Worm (Caenorhabditis elegans): ENCODE data around the gene Y67D2.2.
A peak's percentile ranks its signal among the peaks of the same experiment; 100 is the strongest.

Y67D2.2 gene

ce11 chrIII:1618915-1619314 is 60.3 kb downstream of the Y67D2.2 start, which contains the start of gene Y22D7AL.10 (continued):
- TF ChIP-seq egl-13 (tag; optimal IDR thresholded peaks at IDR 0.05) = peak; percentile 99
- TF ChIP-seq mab-9 (GFP tag; IDR thresholded peaks at IDR 0.05) = peak; percentile 99
- peak; percentile 100 for TF ChIP-seq unc-86 (tag; optimal IDR thresholded peaks at IDR 0.05)
- peak; percentile 95 to 97 (median 97) for TF ChIP-seq ceh-82 (tag; optimal IDR thresholded peaks at IDR 0.05)
- TF ChIP-seq mef-2 (tag; optimal IDR thresholded peaks at IDR 0.05) = peak; percentile 85
- TF ChIP-seq nhr-237 (tag; optimal IDR thresholded peaks at IDR 0.05) = peak; percentile 93
- TF ChIP-seq snu-23 (GFP tag; optimal IDR thresholded peaks at IDR 0.05) = peak; percentile 99
- TF ChIP-seq Y116A8C.19 (tag; optimal IDR thresholded peaks at IDR 0.05; ENCODE audit: borderline replicate concordance) = peak; percentile 31
- peak; percentile 73 for TF ChIP-seq unc-62 (GFP tag; optimal IDR thresholded peaks at IDR 0.05)
- peak; percentile 85 for TF ChIP-seq ceh-63 (GFP tag; optimal IDR thresholded peaks at IDR 0.05)
- peak; percentile 100 for TF ChIP-seq nhr-76 (tag; optimal IDR thresholded peaks at IDR 0.05)
- TF ChIP-seq F16B12.6 (tag; optimal IDR thresholded peaks at IDR 0.05) = peak; percentile 67
- no peak for TF ChIP-seq ets-5 (GFP tag; IDR thresholded peaks at IDR 0.05)
- peak; percentile 99 for TF ChIP-seq pax-3 (tag; optimal IDR thresholded peaks at IDR 0.05)
- TF ChIP-seq rnt-1 (tag; optimal IDR thresholded peaks at IDR 0.05) = peak; percentile 96
- peak; percentile 100 for TF ChIP-seq isw-1 (GFP tag; IDR thresholded peaks at IDR 0.05)
- peak in 1 of 2 experiments; percentile 92 for TF ChIP-seq mdl-1 (tag; optimal IDR thresholded peaks at IDR 0.05)
- TF ChIP-seq tlp-1 (tag; optimal IDR thresholded peaks at IDR 0.05) = no peak
- peak; percentile 95 for TF ChIP-seq aha-1 (tag; optimal IDR thresholded peaks at IDR 0.05)
- no peak for TF ChIP-seq ces-1 (GFP tag; optimal IDR thresholded peaks at IDR 0.05)
- TF ChIP-seq ceh-88 (GFP tag; IDR thresholded peaks at IDR 0.05) = peak; percentile 99
- TF ChIP-seq dpl-1 (GFP tag; optimal IDR thresholded peaks at IDR 0.05) = peak; percentile 90 to 93 (median 91)
- peak; percentile 99 for TF ChIP-seq nhr-20 (tag; optimal IDR thresholded peaks at IDR 0.05)
- TF ChIP-seq snpc-4 (tag; optimal IDR thresholded peaks at IDR 0.05) = peak; percentile 90
- peak; percentile 99 for TF ChIP-seq ceh-8 (GFP tag; optimal IDR thresholded peaks at IDR 0.05)
- peak; percentile 88 for TF ChIP-seq unc-30 (tag; optimal IDR thresholded peaks at IDR 0.05)
- peak; percentile 99 for TF ChIP-seq lin-14 (GFP tag; optimal IDR thresholded peaks at IDR 0.05)
- TF ChIP-seq ama-1 (optimal IDR thresholded peaks at IDR 0.05) = peak; percentile 78
- no peak for TF ChIP-seq alr-1 (tag; optimal IDR thresholded peaks at IDR 0.05; ENCODE audit: borderline replicate concordance)
- peak; percentile 99 for TF ChIP-seq grh-1 (GFP tag; IDR thresholded peaks at IDR 0.05)
- peak; percentile 95 for TF ChIP-seq efl-1 (optimal IDR thresholded peaks at IDR 0.05)
- peak; percentile 86 to 99 for TF ChIP-seq efl-1 (GFP tag; optimal IDR thresholded peaks at IDR 0.05 in 1 of 2)
- TF ChIP-seq fkh-10 (GFP tag; optimal IDR thresholded peaks at IDR 0.05) = peak; percentile 97
- peak; percentile 99 to 100 for TF ChIP-seq ztf-11 (tag; optimal IDR thresholded peaks at IDR 0.05)
- peak; percentile 99 for TF ChIP-seq lin-13 (GFP tag; optimal IDR thresholded peaks at IDR 0.05)
- TF ChIP-seq lsy-2 (tag; optimal IDR thresholded peaks at IDR 0.05) = peak; percentile 97 to 98
- peak; percentile 96 for TF ChIP-seq zip-4 (GFP tag; optimal IDR thresholded peaks at IDR 0.05)
- TF ChIP-seq blmp-1 (tag; optimal IDR thresholded peaks at IDR 0.05) = peak; percentile 82
- TF ChIP-seq tbx-2 (tag; optimal IDR thresholded peaks at IDR 0.05) = peak; percentile 99
- TF ChIP-seq nhr-84 (tag; optimal IDR thresholded peaks at IDR 0.05) = no peak
- no peak for TF ChIP-seq pag-3 (tag; optimal IDR thresholded peaks at IDR 0.05; ENCODE audit: borderline replicate concordance, insufficient read depth)
- peak; percentile 95 for TF ChIP-seq C04F5.9 (tag; optimal IDR thresholded peaks at IDR 0.05)
- TF ChIP-seq elt-2 (tag; optimal IDR thresholded peaks at IDR 0.05) = peak; percentile 96
- TF ChIP-seq lin-35 (GFP tag; optimal IDR thresholded peaks at IDR 0.05) = peak; percentile 90 to 94
